Fruit fly (Drosophila melanogaster) whole organism, wandering third instar larva: Measurements from ENCODE around the gene spz3.

ENCODE experiments used
- Abd-B ChIP-seq: fragments of >200 bp; optimal IDR thresholded peaks from 2 replicates; lab custom pipeline; 2017; ENCODE audit warnings: missing biosample characterization, missing genetic modification characterization
- CG9705 ChIP-seq: fragments of 200-800 bp; sonication (Bioruptor generic); optimal IDR thresholded peaks from 2 replicates; lab custom pipeline; 2018; ENCODE audit warnings: missing biosample characterization, mild to moderate bottlenecking, missing genetic modification characterization
- CrebA ChIP-seq: fragments of 200-800 bp; sonication (Bioruptor generic); optimal IDR thresholded peaks from 2 replicates; lab custom pipeline; 2016; ENCODE audit warnings: missing biosample characterization, mild to moderate bottlenecking, missing genetic modification characterization, borderline replicate concordance
- Dfd ChIP-seq: fragments of >200 bp; optimal IDR thresholded peaks from 2 replicates; lab custom pipeline; 2017; ENCODE audit warnings: missing biosample characterization, missing genetic modification characterization
- GATAd ChIP-seq: sonication (Bioruptor generic); optimal IDR thresholded peaks from 2 replicates; lab custom pipeline; 2016; ENCODE audit warnings: missing biosample characterization, missing genetic modification characterization
- Hnf4 ChIP-seq: fragments of 200-800 bp; sonication (Bioruptor generic); optimal IDR thresholded peaks from 2 replicates; lab custom pipeline; 2016; ENCODE audit warnings: missing biosample characterization, mild to moderate bottlenecking, missing genetic modification characterization
- Hr78 ChIP-seq: fragments of >200 bp; optimal IDR thresholded peaks from 2 replicates; lab custom pipeline; 2017; ENCODE audit warnings: missing biosample characterization, missing genetic modification characterization
- Hr83 ChIP-seq: fragments of 200-300 bp; sonication (Bioruptor generic); optimal IDR thresholded peaks from 2 replicates; lab custom pipeline; 2016; ENCODE audit warnings: missing biosample characterization, mild to moderate bottlenecking, missing genetic modification characterization, moderate library complexity; ENCODE audit not compliant: poor library complexity, severe bottlenecking
- Jra ChIP-seq: sonication (Bioruptor generic); optimal IDR thresholded peaks from 2 replicates; lab custom pipeline; 2016; ENCODE audit warnings: missing biosample characterization, missing genetic modification characterization
- Mio ChIP-seq: sonication (Bioruptor generic); optimal IDR thresholded peaks from 2 replicates; lab custom pipeline; 2016; ENCODE audit warnings: missing biosample characterization, missing genetic modification characterization
- Myc ChIP-seq: fragments of >200 bp; optimal IDR thresholded peaks from 2 replicates; lab custom pipeline; 2017
- N ChIP-seq: fragments of >200 bp; optimal IDR thresholded peaks from 2 replicates; lab custom pipeline; 2018; ENCODE audit warnings: missing biosample characterization, missing external identifiers, missing genetic modification characterization
- OdsH ChIP-seq: fragments of 200-800 bp; sonication (Bioruptor generic); optimal IDR thresholded peaks from 2 replicates; lab custom pipeline; 2016; ENCODE audit warnings: missing biosample characterization, mild to moderate bottlenecking, missing genetic modification characterization
- Rel ChIP-seq, 2 experiments: fragments of 200-800 bp; sonication (Bioruptor generic) in 1 of 2; optimal IDR thresholded peaks; 2 replicates in 1 of 2; 3 replicates in 1 of 2; lab custom pipeline; 2016 to 2019; ENCODE audit warnings: mild to moderate bottlenecking in 2 of 2, missing biosample characterization in 2 of 2, missing genetic modification characterization in 2 of 2, moderate library complexity in 1 of 2
- Sp1 ChIP-seq: fragments of 200-800 bp; sonication (Bioruptor generic); optimal IDR thresholded peaks from 3 replicates; lab custom pipeline; 2019; ENCODE audit warnings: missing biosample characterization, mild to moderate bottlenecking, missing genetic modification characterization, moderate library complexity
- Vsx2 ChIP-seq: fragments of 200-300, 225-300 bp; sonication (Bioruptor generic); optimal IDR thresholded peaks from 2 replicates; lab custom pipeline; 2018; ENCODE audit warnings: missing biosample characterization, missing genetic modification characterization; ENCODE audit not compliant: partially characterized antibody
- brk ChIP-seq: fragments of 200-800 bp; sonication (Bioruptor generic); optimal IDR thresholded peaks from 2 replicates; lab custom pipeline; 2016; ENCODE audit warnings: missing biosample characterization, mild to moderate bottlenecking, missing genetic modification characterization
- dmrt93B ChIP-seq: fragments of 200-800 bp; sonication (Bioruptor generic); optimal IDR thresholded peaks from 2 replicates; lab custom pipeline; 2018; ENCODE audit warnings: missing biosample characterization, mild to moderate bottlenecking, missing genetic modification characterization
- dsf ChIP-seq: sonication (Bioruptor generic); optimal IDR thresholded peaks from 2 replicates; lab custom pipeline; 2016; ENCODE audit warnings: missing biosample characterization, missing genetic modification characterization, borderline replicate concordance
- foxo ChIP-seq, 2 experiments: fragments of 200-800 bp; sonication (Bioruptor generic); optimal IDR thresholded peaks; 2 replicates in 1 of 2; 3 replicates in 1 of 2; lab custom pipeline; 2016 to 2017; ENCODE audit warnings: missing biosample characterization in 2 of 2, missing genetic modification characterization in 2 of 2
- fru ChIP-seq: fragments of 200-800 bp; sonication (Bioruptor generic); optimal IDR thresholded peaks from 3 replicates; lab custom pipeline; 2016; ENCODE audit warnings: missing biosample characterization, mild to moderate bottlenecking, missing genetic modification characterization
- h ChIP-seq: fragments of 200-800 bp; sonication (Bioruptor generic); optimal IDR thresholded peaks from 3 replicates; lab custom pipeline; 2016; ENCODE audit warnings: missing biosample characterization, mild to moderate bottlenecking, missing genetic modification characterization
- jim ChIP-seq: fragments of 175-275, 200-325 bp; sonication (Bioruptor generic); optimal IDR thresholded peaks from 2 replicates; lab custom pipeline; 2016; ENCODE audit warnings: missing biosample characterization, mild to moderate bottlenecking, missing genetic modification characterization
- lola ChIP-seq: fragments of >200 bp; optimal IDR thresholded peaks from 2 replicates; lab custom pipeline; 2017; ENCODE audit warnings: missing biosample characterization, missing genetic modification characterization
- pan ChIP-seq: fragments of >200 bp; optimal IDR thresholded peaks from 2 replicates; lab custom pipeline; 2017
- psq ChIP-seq: fragments of 200-800 bp; sonication (Bioruptor generic); optimal IDR thresholded peaks from 3 replicates; lab custom pipeline; 2017; ENCODE audit warnings: missing biosample characterization, mild to moderate bottlenecking, missing genetic modification characterization, moderate library complexity
- rgr ChIP-seq: fragments of 200-800 bp; sonication (Bioruptor generic); optimal IDR thresholded peaks from 3 replicates; lab custom pipeline; 2016; ENCODE audit warnings: missing biosample characterization, mild to moderate bottlenecking, missing genetic modification characterization
- sage ChIP-seq: fragments of 200-800 bp; sonication (Bioruptor generic); optimal IDR thresholded peaks from 2 replicates; lab custom pipeline; 2016; ENCODE audit warnings: missing biosample characterization, mild to moderate bottlenecking, missing genetic modification characterization
- sv ChIP-seq: fragments of 200-800 bp; sonication (Bioruptor generic); optimal IDR thresholded peaks from 3 replicates; lab custom pipeline; 2016; ENCODE audit warnings: missing biosample characterization, missing genetic modification characterization
- tai ChIP-seq: sonication (Bioruptor generic); optimal IDR thresholded peaks from 2 replicates; lab custom pipeline; 2016; ENCODE audit warnings: missing biosample characterization, missing genetic modification characterization
- woc ChIP-seq: sonication (Bioruptor generic); optimal IDR thresholded peaks from 2 replicates; lab custom pipeline; 2016; ENCODE audit warnings: missing biosample characterization, mild to moderate bottlenecking, missing genetic modification characterization

Gene spz3

DNA sequence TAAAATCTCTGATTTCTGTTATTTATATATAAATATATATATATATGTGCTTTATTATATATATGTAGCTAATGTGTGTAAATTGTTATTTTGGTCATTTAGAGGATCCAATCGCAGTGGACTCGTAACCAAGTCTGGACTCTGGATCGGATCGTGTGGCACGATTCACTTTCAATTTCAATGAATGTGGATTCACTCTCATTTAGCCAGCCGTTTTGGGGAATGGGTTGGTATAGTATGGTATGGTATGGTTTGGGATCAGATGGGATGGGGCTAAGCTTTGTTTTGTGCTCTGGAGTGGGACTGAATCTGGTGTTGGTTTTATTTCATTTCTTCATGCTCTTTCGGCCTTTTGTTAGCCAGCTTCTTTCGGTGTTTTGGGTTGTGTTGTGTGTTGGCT lies 17.6 kb downstream of the spz3 start:
- TF ChIP-seq Hr83 (no peak), pan (lab: Kevin White, UChicago) (no peak), fru (GFP tag; lab: Kevin White, UChicago) (no peak), woc (GFP tag; lab: Kevin White, UChicago) (no peak), rgr (GFP tag; lab: Kevin White, UChicago) (no peak), dsf (GFP tag; lab: Kevin White, UChicago) (no peak), Hr78 (GFP tag; lab: Kevin White, UChicago) (no peak), lola (GFP tag; lab: Kevin White, UChicago) (no peak), sage (GFP tag; lab: Kevin White, UChicago) (no peak), sv (no peak), CrebA (GFP tag; lab: Kevin White, UChicago) (no peak), jim (GFP tag; lab: Kevin White, UChicago) (no peak), Vsx2 (GFP tag; lab: Kevin White, UChicago) (no peak), Sp1 (no peak), CG9705 (no peak), Abd-B (no peak), Hnf4 (GFP tag; lab: Kevin White, UChicago) (no peak), tai (GFP tag; lab: Kevin White, UChicago) (no peak), Myc (lab: Kevin White, UChicago) (no peak)

DNA sequence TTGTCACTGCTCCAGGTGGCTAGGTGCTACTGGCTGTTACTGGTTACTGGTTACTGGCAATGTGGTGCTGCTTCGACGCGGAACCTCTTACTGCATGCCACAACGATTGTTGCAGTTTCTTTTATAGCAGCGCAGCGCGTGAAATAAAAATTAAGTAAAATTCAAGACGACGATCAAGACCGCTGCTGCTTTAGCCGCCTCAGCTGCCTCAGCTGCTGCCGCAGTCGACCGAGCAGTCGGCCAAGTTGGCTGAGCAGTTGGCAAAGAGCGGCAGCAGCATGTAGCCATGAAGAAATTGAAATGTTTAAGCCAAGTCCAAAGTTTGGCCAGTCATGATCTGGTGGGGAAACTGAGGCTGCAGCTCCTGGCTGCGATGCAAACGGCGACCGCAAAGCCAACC lies 18.6 kb downstream of the spz3 start, which contains the start of gene TwdlE:
TSS of gene TwdlE (minus strand) at position 101 of the 400 bp plus-strand sequence.
- TF ChIP-seq brk (GFP tag; lab: Kevin White, UChicago) (no peak), sv (no peak), Vsx2 (GFP tag; lab: Kevin White, UChicago) (no peak), dmrt93B (GFP tag; lab: Kevin White, UChicago) (no peak), dsf (GFP tag; lab: Kevin White, UChicago) (no peak), OdsH (GFP tag; lab: Kevin White, UChicago) (no peak), lola (GFP tag; lab: Kevin White, UChicago) (no peak), N (GFP tag; lab: Kevin White, UChicago) (no peak)

DNA sequence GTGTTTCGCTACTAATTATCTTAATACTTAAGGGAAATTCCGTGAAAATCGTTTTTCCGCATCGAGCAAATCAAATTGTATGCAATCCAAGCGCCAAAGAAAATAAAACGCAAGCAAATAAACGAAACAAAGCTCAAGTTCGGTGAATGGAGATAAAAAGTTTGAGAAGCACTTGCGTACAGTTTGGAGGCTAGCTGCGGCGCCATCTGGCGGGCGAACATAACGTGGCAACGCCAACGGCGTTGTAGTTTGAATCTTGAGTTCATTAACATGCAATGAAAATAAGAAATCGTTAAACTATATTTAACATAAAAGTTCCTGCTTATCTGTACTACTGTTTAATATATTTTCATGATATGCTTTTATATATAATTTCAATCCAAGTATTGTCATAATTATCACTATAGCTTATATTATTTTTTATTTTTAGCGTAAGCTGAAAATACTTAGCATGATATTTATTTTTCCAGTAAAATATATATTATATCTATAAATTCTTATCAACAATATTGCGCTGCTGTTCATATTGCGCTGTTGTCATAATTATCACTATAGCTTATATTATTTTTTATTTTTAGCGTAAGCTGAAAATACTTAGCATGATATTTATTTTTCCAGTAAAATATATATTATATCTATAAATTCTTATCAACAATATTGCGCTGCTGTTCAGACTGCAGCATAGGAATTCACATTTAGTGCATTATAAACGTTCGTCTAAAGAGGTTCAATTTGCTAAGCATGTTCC lies 22.8 kb downstream of the spz3 start, which contains the start of gene lectin-28C:
TSS of gene lectin-28C (plus strand) at position 698 of the 748 bp plus-strand sequence.
- TF ChIP-seq Vsx2 (GFP tag; lab: Kevin White, UChicago) (peak; percentile 10), foxo (GFP tag; optimal IDR thresholded peaks at IDR 0.05; lab: Kevin White, UChicago) (peak in 1 of 2 experiments; percentile 0), Myc (lab: Kevin White, UChicago) (peak; percentile 86)

DNA sequence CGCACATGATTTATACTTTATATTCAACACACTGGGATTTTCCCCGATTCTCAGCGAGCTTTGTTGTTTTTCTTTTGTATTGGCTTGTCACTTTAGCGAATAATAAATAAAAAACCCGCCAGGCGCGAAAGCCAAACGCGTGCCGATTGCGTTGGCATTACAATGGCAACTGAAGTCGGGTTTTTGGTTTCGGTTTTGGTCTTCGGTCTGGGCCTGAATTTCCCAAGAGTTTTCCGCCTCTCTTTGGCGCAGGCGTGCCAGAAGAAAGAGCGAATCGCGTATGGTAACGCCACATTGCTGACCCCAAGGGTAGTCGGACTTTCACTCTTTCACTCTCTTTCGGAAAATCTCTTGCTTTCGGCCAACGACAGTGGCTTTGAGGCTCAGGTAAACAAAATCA lies 24.2 kb downstream of the spz3 start, which contains the start of gene CG14535:
TSS of gene CG14535 (minus strand) at position 368 of the 400 bp plus-strand sequence.
- TF ChIP-seq N (GFP tag; lab: Kevin White, UChicago): no peak
- TF ChIP-seq, all 38 proteins: peak for 0

DNA sequence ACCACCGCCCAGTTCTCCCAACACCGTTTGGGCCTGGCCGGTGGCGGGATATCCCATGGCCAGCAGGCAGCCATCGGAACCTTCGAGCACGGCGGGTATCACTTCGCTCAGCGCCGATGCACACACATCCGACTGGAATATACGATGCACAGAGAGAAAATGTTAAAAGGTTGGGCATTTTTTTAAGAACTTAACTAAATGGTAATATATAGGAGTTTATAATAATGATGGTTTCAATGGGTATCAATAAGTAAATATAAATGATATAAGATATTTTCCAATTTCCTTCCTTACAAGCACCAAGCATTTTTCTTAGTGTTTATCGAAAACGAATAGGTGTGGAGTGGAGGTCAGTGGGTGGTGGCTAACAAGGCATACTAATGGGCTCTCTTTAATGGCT lies 27.7 kb downstream of the spz3 start:
- TF ChIP-seq rgr (GFP tag; lab: Kevin White, UChicago) (no peak), Mio (GFP tag; lab: Kevin White, UChicago) (no peak), GATAd (GFP tag; lab: Kevin White, UChicago) (no peak), dsf (GFP tag; lab: Kevin White, UChicago) (no peak), Rel (GFP tag; optimal IDR thresholded peaks at IDR 0.05; lab: Kevin White, UChicago) (no peak), Rel (tag; optimal IDR thresholded peaks at IDR 0.05; lab: Kevin White, UChicago) (no peak), sage (GFP tag; lab: Kevin White, UChicago) (no peak), jim (GFP tag; lab: Kevin White, UChicago) (no peak)

DNA sequence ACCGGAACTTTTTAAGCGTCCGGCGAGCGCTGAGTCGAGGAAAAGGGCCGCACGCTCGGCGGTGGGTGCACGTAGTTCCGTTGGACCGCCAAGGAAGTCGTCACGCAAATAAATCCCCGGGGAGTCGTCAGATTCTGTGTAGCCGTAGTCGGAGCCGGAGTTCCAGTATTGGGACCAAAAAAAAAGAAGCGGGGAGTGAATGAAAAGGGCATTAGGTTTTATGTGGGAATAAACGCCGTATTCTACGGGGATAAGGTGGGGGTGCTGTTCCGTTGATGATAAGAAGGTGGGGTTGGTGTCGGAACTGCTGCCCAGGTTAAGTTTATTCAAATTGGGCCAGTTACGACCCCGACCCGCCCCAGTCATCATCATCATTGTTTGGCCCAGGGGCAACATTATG lies 28.9 kb downstream of the spz3 start:
- TF ChIP-seq lola (GFP tag; lab: Kevin White, UChicago) (no peak), pan (lab: Kevin White, UChicago) (no peak), rgr (GFP tag; lab: Kevin White, UChicago) (no peak), Hr83 (no peak), h (GFP tag; lab: Kevin White, UChicago) (no peak), psq (no peak), CG9705 (no peak), CrebA (GFP tag; lab: Kevin White, UChicago) (no peak), N (GFP tag; lab: Kevin White, UChicago) (no peak), Abd-B (no peak), Sp1 (no peak), Dfd (GFP tag; lab: Kevin White, UChicago) (no peak), dmrt93B (GFP tag; lab: Kevin White, UChicago) (no peak), Jra (no peak), Hnf4 (GFP tag; lab: Kevin White, UChicago) (no peak), tai (GFP tag; lab: Kevin White, UChicago) (no peak)
- TF ChIP-seq, all 38 proteins: peak for 0
